Worm (Caenorhabditis elegans) whole organism, L2 larva: ENCODE results near the gene eri-5.

Experiments
- dmd-4 ChIP-seq: sonication (generic microtip); optimal IDR thresholded peaks from 2 replicates; lab custom pipeline; 2017; ENCODE audit warnings: missing biosample characterization, missing genetic modification characterization
- lsy-2 ChIP-seq, 2 experiments: fragments of 150-350 bp in 1 of 2; sonication (generic microtip) in 1 of 2; optimal IDR thresholded peaks; 2 replicates each; lab custom pipeline; 2014 to 2017; ENCODE audit warnings: missing biosample characterization in 2 of 2, missing genetic modification characterization in 2 of 2
- unc-62 ChIP-seq: fragments of 150-350 bp; optimal IDR thresholded peaks from 2 replicates; lab custom pipeline; 2014; ENCODE audit warnings: missing biosample characterization, missing genetic modification reagents, missing genetic modification characterization

- TF ChIP-seq dmd-4 (tag; lab: Kevin White, UChicago), result no peak
- no peak for TF ChIP-seq unc-62 (GFP tag; lab: Kevin White, UChicago)
- no peak for TF ChIP-seq lsy-2 (tag; optimal IDR thresholded peaks at IDR 0.05; lab: Kevin White, UChicago)
Observed at ce11 chrIV:2393023-2393422, 2.4 kb downstream of the eri-5 start.
